Worm (Caenorhabditis elegans): ENCODE data around the gene F36H12.4.
"Not testable (repeated sequence)": the region's sequence is repeated elsewhere in the genome, so short reads cannot be mapped to it uniquely, and the experiment has no call there.

The F36H12.4 gene

ce11 chrIV:5294467-5294866 lies 25.6 kb downstream of the F36H12.4 start:
- no peak for TF ChIP-seq elt-3 (tag; optimal IDR thresholded peaks at IDR 0.05)
- TF ChIP-seq efl-1 (optimal IDR thresholded peaks at IDR 0.05), result no peak
- TF ChIP-seq efl-1 (GFP tag; optimal IDR thresholded peaks at IDR 0.05 in 1 of 2), result peak in 1 of 2 experiments; percentile 54
- TF ChIP-seq dsc-1 (tag; optimal IDR thresholded peaks at IDR 0.05), result peak; percentile 58

ce11 chrIV:5295240-5295639 lies 26.3 kb downstream of the F36H12.4 start, which contains the start of gene msp-51:
Gene msp-51 (minus strand): TSS chrIV:5295340.
- TF ChIP-seq C04F5.9, C16A3.4, lin-39 (tag; optimal IDR thresholded peaks at IDR 0.05): not testable (repeated sequence)

- TF ChIP-seq ceh-88 (GFP tag; IDR thresholded peaks at IDR 0.05) (no peak), dsc-1 (tag; optimal IDR thresholded peaks at IDR 0.05) (no peak), mep-1 (tag; optimal IDR thresholded peaks at IDR 0.05) (no peak), egl-13 (tag; optimal IDR thresholded peaks at IDR 0.05) (no peak), fkh-8 (tag; optimal IDR thresholded peaks at IDR 0.05) (no peak), ztf-4 (tag; optimal IDR thresholded peaks at IDR 0.05) (no peak), dpl-1 (GFP tag; optimal IDR thresholded peaks at IDR 0.05) (no peak), C34B4.2 (tag; optimal IDR thresholded peaks at IDR 0.05) (no peak), alr-1 (tag; optimal IDR thresholded peaks at IDR 0.05; ENCODE audit: borderline replicate concordance) (no peak), snpc-4 (tag; optimal IDR thresholded peaks at IDR 0.05) (no peak), zag-1 (tag; optimal IDR thresholded peaks at IDR 0.05) (no peak), nhr-11 (tag; optimal IDR thresholded peaks at IDR 0.05) (no peak), tbx-2 (tag; optimal IDR thresholded peaks at IDR 0.05) (no peak), C16A3.4 (tag; optimal IDR thresholded peaks at IDR 0.05) (no peak)
Measured at ce11 chrIV:5297436-5298012, 28.6 kb downstream of the F36H12.4 start, which contains the start of the genes ZK354.6 and msp-113. Gene ZK354.6 (minus strand): TSS chrIV:5297536. Gene msp-113 (plus strand): TSS chrIV:5297962.

- TF ChIP-seq egl-27 (tag; optimal IDR thresholded peaks at IDR 0.05), result no peak
- TF ChIP-seq unc-30 (tag; optimal IDR thresholded peaks at IDR 0.05), result no peak
- no peak for TF ChIP-seq hlh-4 (tag; optimal IDR thresholded peaks at IDR 0.05)
- TF ChIP-seq zag-1 (tag; optimal IDR thresholded peaks at IDR 0.05), result no peak
- TF ChIP-seq mef-2 (tag; optimal IDR thresholded peaks at IDR 0.05), result no peak
- no peak for TF ChIP-seq dpl-1 (GFP tag; optimal IDR thresholded peaks at IDR 0.05)
- no peak for TF ChIP-seq rnt-1 (tag; optimal IDR thresholded peaks at IDR 0.05)
- no peak for TF ChIP-seq irx-1 (tag; optimal IDR thresholded peaks at IDR 0.05)
- TF ChIP-seq nhr-20 (tag; optimal IDR thresholded peaks at IDR 0.05), result no peak
- TF ChIP-seq nhr-76 (tag; optimal IDR thresholded peaks at IDR 0.05), result no peak
- TF ChIP-seq mep-1 (tag; optimal IDR thresholded peaks at IDR 0.05), result no peak
- no peak for TF ChIP-seq Y116A8C.19 (tag; optimal IDR thresholded peaks at IDR 0.05; ENCODE audit: borderline replicate concordance)
- TF ChIP-seq snpc-4 (tag; optimal IDR thresholded peaks at IDR 0.05), result no peak
- no peak for TF ChIP-seq elt-3 (tag; optimal IDR thresholded peaks at IDR 0.05)
- TF ChIP-seq ceh-82 (tag; optimal IDR thresholded peaks at IDR 0.05), result no peak
- TF ChIP-seq ces-1 (GFP tag; optimal IDR thresholded peaks at IDR 0.05), result no peak
- TF ChIP-seq lin-13 (GFP tag; optimal IDR thresholded peaks at IDR 0.05), result no peak
- TF ChIP-seq fos-1 (tag; optimal IDR thresholded peaks at IDR 0.05), result no peak
Measured at ce11 chrIV:5303030-5303429, 34.1 kb downstream of the F36H12.4 start, which contains the start of gene ZK354.7. Gene ZK354.7 (minus strand): TSS chrIV:5303130.

DNA sequence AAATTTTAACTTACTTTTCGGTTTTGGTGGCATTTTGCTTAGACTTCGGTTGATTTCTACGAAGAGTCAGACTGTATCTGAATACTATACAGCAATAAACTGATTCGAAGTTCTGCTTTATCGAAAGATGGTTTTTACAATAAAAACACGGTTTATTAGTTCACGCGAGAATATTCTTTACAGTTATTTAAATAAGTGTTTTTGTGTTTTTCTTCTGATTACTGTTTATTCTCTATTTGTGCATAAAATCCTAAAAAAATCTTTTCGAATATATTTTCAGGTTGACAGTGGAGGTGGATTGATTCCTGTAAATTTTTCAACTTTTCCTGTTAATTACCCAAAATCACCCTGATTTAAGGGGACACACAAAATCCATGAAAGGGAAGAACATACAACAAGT lies 37.1 kb downstream of the F36H12.4 start, which contains the start of gene ZK354.8:
ZK354.8 (minus strand) TSS at position 101 of the 400 bp plus-strand sequence.
- TF ChIP-seq tlp-1 (tag; optimal IDR thresholded peaks at IDR 0.05), result no peak
